Worm (Caenorhabditis elegans): ENCODE results near the gene lea-1.
"Not testable (repeated sequence)": the region's sequence is repeated elsewhere in the genome, so short reads cannot be mapped to it uniquely, and the experiment has no call there.

The lea-1 gene

ce11 chrV:9980731-9981483 lies 30.8 kb upstream of the lea-1 start, which contains the start of the genes ruvb-1 and tofu-1 (continued):
- 0 out of 2 replicates have a peak, but pooled peaks have one; percentile 45 for TF ChIP-seq B0019.2 (GFP tag; conservative IDR thresholded peaks at IDR 0.05)
- 0 out of 2 replicates have a peak, but pooled peaks have one; percentile 63 for TF ChIP-seq cebp-1 (GFP tag; IDR thresholded peaks at IDR 0.05)
- TF ChIP-seq cebp-1 (tag; optimal IDR thresholded peaks at IDR 0.05): peak; percentile 69
- peak; percentile 91 for TF ChIP-seq mcd-1 (GFP tag; IDR thresholded peaks at IDR 0.05)
- TF ChIP-seq chd-7 (tag; optimal IDR thresholded peaks at IDR 0.05): peak; percentile 15
- peak in 1 of 2 experiments; percentile 34 for TF ChIP-seq let-607 (tag; optimal IDR thresholded peaks at IDR 0.05)
- peak; percentile 63 for TF ChIP-seq lsl-1 (GFP tag; optimal IDR thresholded peaks at IDR 0.05)
- TF ChIP-seq snpc-4 (GFP tag; optimal IDR thresholded peaks at IDR 0.05): not testable (repeated sequence)
- TF ChIP-seq snpc-4 (tag; optimal IDR thresholded peaks at IDR 0.05): peak in 2 of 4 experiments; percentile 47 to 62
- TF ChIP-seq madf-6 (GFP tag; IDR thresholded peaks at IDR 0.05): peak; percentile 53; the same call in 1 of the 2 replicates
- peak; percentile 74; the same call in 1 of the 2 replicates for TF ChIP-seq pbrm-1 (GFP tag; IDR thresholded peaks at IDR 0.05)
- peak; percentile 12 for TF ChIP-seq dpl-1 (GFP tag; optimal IDR thresholded peaks at IDR 0.05)
- TF ChIP-seq K11D2.4 (GFP tag; IDR thresholded peaks at IDR 0.05): peak; percentile 50; the same call in 1 of the 2 replicates
- TF ChIP-seq madf-8 (GFP tag; conservative IDR thresholded peaks at IDR 0.05): 0 out of 2 replicates have a peak, but pooled peaks have one; percentile 15
- peak; percentile 90 for TF ChIP-seq lin-40 (tag; optimal IDR thresholded peaks at IDR 0.05)
- 0 out of 2 replicates have a peak, but pooled peaks have one; percentile 47 for TF ChIP-seq Y67H2A.10 (GFP tag; conservative IDR thresholded peaks at IDR 0.05)

- TF ChIP-seq die-1 (tag; optimal IDR thresholded peaks at IDR 0.05): no peak
- TF ChIP-seq nhr-27 (tag; optimal IDR thresholded peaks at IDR 0.05): no peak
- TF ChIP-seq ztf-26 (tag; optimal IDR thresholded peaks at IDR 0.05): no peak
- no peak for TF ChIP-seq nhr-80 (tag; optimal IDR thresholded peaks at IDR 0.05)
- no peak for TF ChIP-seq ZK185.1 (tag; optimal IDR thresholded peaks at IDR 0.05; ENCODE audit: poor library complexity, severe bottlenecking)
- TF ChIP-seq tbp1 (GFP tag; optimal IDR thresholded peaks at IDR 0.05): no peak
- TF ChIP-seq rpc-1 (optimal IDR thresholded peaks at IDR 0.05): no peak
- no peak for TF ChIP-seq rpc-1 (tag; optimal IDR thresholded peaks at IDR 0.05)
- TF ChIP-seq nfyb-1 (GFP tag; IDR thresholded peaks at IDR 0.05): no peak
- peak; percentile 27; the same call in 1 of the 2 replicates for TF ChIP-seq hsf-1 (GFP tag; IDR thresholded peaks at IDR 0.05)
- TF ChIP-seq F49E8.2 (tag; optimal IDR thresholded peaks at IDR 0.05; ENCODE audit: insufficient read depth): no peak
- TF ChIP-seq madf-6 (GFP tag; IDR thresholded peaks at IDR 0.05): peak; percentile 14; the same call in 1 of the 2 replicates
These were observed 29.2 kb upstream of the lea-1 start, which contains the start of gene C27H6.9 for ce11 chrV:9982568-9982967. Gene C27H6.9 (plus strand): TSS chrV:9982868.

ce11 chrV:9983529-9983928 lies 28.2 kb upstream of the lea-1 start:
- TF ChIP-seq somi-1 (GFP tag; optimal IDR thresholded peaks at IDR 0.05) (no peak), F33H1.4 (GFP tag; IDR thresholded peaks at IDR 0.05) (no peak), B0336.3 (GFP tag; IDR thresholded peaks at IDR 0.05) (0 out of 2 replicates have a peak, but pooled peaks have one; percentile 19), snpc-1.3 (tag; optimal IDR thresholded peaks at IDR 0.05; ENCODE audit: insufficient read depth) (no peak), B0035.1 (tag; optimal IDR thresholded peaks at IDR 0.05) (no peak), rcor-1 (GFP tag; IDR thresholded peaks at IDR 0.05) (0 out of 2 replicates have a peak, but pooled peaks have one; percentile 11), Y56A3A.18 (GFP tag; IDR thresholded peaks at IDR 0.05) (peak; percentile 41; the same call in 1 of the 2 replicates), cebp-1 (GFP tag; IDR thresholded peaks at IDR 0.05) (no peak), cebp-1 (tag; optimal IDR thresholded peaks at IDR 0.05) (peak; percentile 7), hsf-1 (GFP tag; IDR thresholded peaks at IDR 0.05) (peak; percentile 41; the same call in 1 of the 2 replicates), Y95B8A.8 (GFP tag; IDR thresholded peaks at IDR 0.05) (no peak), lir-1 (GFP tag; conservative IDR thresholded peaks at IDR 0.05) (no peak), ZK185.1 (tag; optimal IDR thresholded peaks at IDR 0.05; ENCODE audit: poor library complexity, severe bottlenecking) (no peak), fkh-3 (tag; optimal IDR thresholded peaks at IDR 0.05) (no peak), ztf-26 (tag; optimal IDR thresholded peaks at IDR 0.05) (no peak), lin-40 (tag; optimal IDR thresholded peaks at IDR 0.05) (no peak), ekl-4 (GFP tag; IDR thresholded peaks at IDR 0.05) (0 out of 2 replicates have a peak, but pooled peaks have one; percentile 8), Y79H2A.3 (GFP tag; conservative IDR thresholded peaks at IDR 0.05) (0 out of 2 replicates have a peak, but pooled peaks have one; percentile 25), bed-1 (GFP tag; IDR thresholded peaks at IDR 0.05) (no peak), nfyb-1 (GFP tag; IDR thresholded peaks at IDR 0.05) (peak; percentile 46; the same call in 1 of the 2 replicates)
